ENCODE assay signal across 3 worm cellular contexts in genomic region chrIV:11316106-11316505, ce11.
TF ChIP-seq lines count a peak whose summit lies in the region.

No protein-coding gene starts in this region.

TF ChIP-seq in whole organism, L1 larva, 84 proteins besides CTCF, POLR2A, EP300 and RAD21:
- TF ChIP-seq lin-14 (GFP tag; optimal IDR thresholded peaks at IDR 0.05; lab: Kevin White, UChicago) (peak; percentile 51), irx-1 (tag; optimal IDR thresholded peaks at IDR 0.05; lab: Kevin White, UChicago) (no peak), sup-37 (GFP tag; optimal IDR thresholded peaks at IDR 0.05; lab: Kevin White, UChicago) (no peak), C16A3.4 (tag; optimal IDR thresholded peaks at IDR 0.05; lab: Kevin White, UChicago) (no peak), zag-1 (tag; optimal IDR thresholded peaks at IDR 0.05; lab: Kevin White, UChicago) (no peak), hlh-4 (tag; optimal IDR thresholded peaks at IDR 0.05; lab: Kevin White, UChicago) (no peak), mep-1 (tag; optimal IDR thresholded peaks at IDR 0.05; lab: Kevin White, UChicago) (no peak), egl-13 (tag; optimal IDR thresholded peaks at IDR 0.05; lab: Kevin White, UChicago) (no peak), skn-1 (tag; optimal IDR thresholded peaks at IDR 0.05; lab: Kevin White, UChicago) (peak; percentile 78), unc-98 (GFP tag; IDR thresholded peaks at IDR 0.05; lab: Robert Waterston, UW) (no peak), tbx-2 (tag; optimal IDR thresholded peaks at IDR 0.05; lab: Kevin White, UChicago) (no peak), C34B4.2 (tag; optimal IDR thresholded peaks at IDR 0.05; lab: Kevin White, UChicago) (no peak), jun-1 (tag; optimal IDR thresholded peaks at IDR 0.05; lab: Kevin White, UChicago) (no peak), nhr-28 (tag; optimal IDR thresholded peaks at IDR 0.05; lab: Kevin White, UChicago) (no peak), nhr-85 (tag; lab: Kevin White, UChicago) (peak; percentile 31), hpl-2 (GFP tag; optimal IDR thresholded peaks at IDR 0.05; lab: Kevin White, UChicago) (no peak), nhr-11 (tag; optimal IDR thresholded peaks at IDR 0.05; lab: Kevin White, UChicago) (no peak), mdl-1 (tag; optimal IDR thresholded peaks at IDR 0.05; lab: Kevin White, UChicago) (no peak), swsn-7 (tag; optimal IDR thresholded peaks at IDR 0.05; lab: Kevin White, UChicago) (no peak), lin-35 (GFP tag; optimal IDR thresholded peaks at IDR 0.05; lab: Kevin White, UChicago) (no peak), fkh-4 (tag; optimal IDR thresholded peaks at IDR 0.05; lab: Kevin White, UChicago; ENCODE audit: borderline replicate concordance) (no peak)

TF ChIP-seq in whole organism, L3 larva, 47 proteins besides CTCF, POLR2A, EP300 and RAD21:
- peak; percentile 81 for TF ChIP-seq skn-1 (tag; optimal IDR thresholded peaks at IDR 0.05; lab: Kevin White, UChicago)
- TF ChIP-seq sea-2 (GFP tag; optimal IDR thresholded peaks at IDR 0.05; lab: Kevin White, UChicago): no peak
- no peak for TF ChIP-seq ama-1 (optimal IDR thresholded peaks at IDR 0.05; lab: Kevin White, UChicago)

TF ChIP-seq in whole organism, young adult, 124 proteins besides CTCF, POLR2A, EP300 and RAD21:
- TF ChIP-seq nhr-80 (tag; optimal IDR thresholded peaks at IDR 0.05; lab: Kevin White, UChicago) (peak; percentile 5), C06A6.2 (GFP tag; conservative IDR thresholded peaks at IDR 0.05; lab: Robert Waterston, UW) (no peak)
TF ChIP-seq in whole organism, young adult: peak in this region for 1.
